Worm (Caenorhabditis elegans): ENCODE data around the gene wah-1.

wah-1 gene

DNA sequence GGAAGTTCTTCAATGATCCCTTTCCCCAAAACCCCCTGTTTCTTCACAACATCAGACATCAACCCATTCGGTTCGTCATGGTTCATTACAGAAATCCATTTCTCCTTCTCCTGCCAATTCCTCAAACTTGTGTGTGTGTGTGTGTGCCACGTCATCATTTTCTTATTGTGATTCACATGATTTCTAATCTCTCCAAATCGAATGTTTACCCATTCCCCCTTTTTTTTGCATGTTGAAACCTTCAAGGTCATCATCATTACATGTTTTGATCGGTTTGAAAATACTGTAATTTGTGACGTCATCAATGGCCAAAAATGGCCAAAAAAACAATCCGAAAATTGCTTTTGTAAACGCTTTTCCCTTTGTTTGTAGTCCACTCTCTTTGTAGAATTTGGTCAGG is 19.8 kb downstream of the wah-1 start:
- no peak for TF ChIP-seq ceh-90 (tag; optimal IDR thresholded peaks at IDR 0.05)
- no peak for TF ChIP-seq ztf-4 (tag; optimal IDR thresholded peaks at IDR 0.05)
- no peak for TF ChIP-seq dsc-1 (tag; optimal IDR thresholded peaks at IDR 0.05)
- no peak for TF ChIP-seq nhr-76 (tag; optimal IDR thresholded peaks at IDR 0.05)
- TF ChIP-seq lin-35 (GFP tag; optimal IDR thresholded peaks at IDR 0.05): peak in 1 of 2 experiments; percentile 51
- TF ChIP-seq nhr-19 (GFP tag; conservative IDR thresholded peaks at IDR 0.05): 0 out of 2 replicates have a peak, but pooled peaks have one; percentile 18
- peak; percentile 22; the same call in 1 of the 2 replicates for TF ChIP-seq grh-1 (GFP tag; IDR thresholded peaks at IDR 0.05)
- no peak for TF ChIP-seq mab-9 (GFP tag; IDR thresholded peaks at IDR 0.05)
- no peak for TF ChIP-seq efl-1 (optimal IDR thresholded peaks at IDR 0.05)
- TF ChIP-seq efl-1 (GFP tag; optimal IDR thresholded peaks at IDR 0.05 in 1 of 2): peak in 1 of 2 experiments; percentile 92
- no peak for TF ChIP-seq aly-2 (tag; optimal IDR thresholded peaks at IDR 0.05)
- no peak for TF ChIP-seq lin-39 (tag; optimal IDR thresholded peaks at IDR 0.05)
- peak; percentile 60 for TF ChIP-seq nhr-20 (tag; optimal IDR thresholded peaks at IDR 0.05)
- TF ChIP-seq nhr-47 (tag; optimal IDR thresholded peaks at IDR 0.05): peak; percentile 7
- no peak for TF ChIP-seq tbx-2 (tag; optimal IDR thresholded peaks at IDR 0.05)
- TF ChIP-seq xbp-1 (tag; optimal IDR thresholded peaks at IDR 0.05): peak; percentile 67
- TF ChIP-seq ceh-82 (tag; optimal IDR thresholded peaks at IDR 0.05): no peak
- TF ChIP-seq zag-1 (tag; optimal IDR thresholded peaks at IDR 0.05): no peak
- no peak for TF ChIP-seq egl-27 (tag; optimal IDR thresholded peaks at IDR 0.05)
- peak; percentile 64 for TF ChIP-seq lin-14 (GFP tag; optimal IDR thresholded peaks at IDR 0.05)
- peak; percentile 43 for TF ChIP-seq nhr-71 (tag; optimal IDR thresholded peaks at IDR 0.05)
- no peak for TF ChIP-seq efl-3 (GFP tag; optimal IDR thresholded peaks at IDR 0.05)
- no peak for TF ChIP-seq F16B12.6 (tag; optimal IDR thresholded peaks at IDR 0.05)
- no peak for TF ChIP-seq Y116A8C.19 (tag; optimal IDR thresholded peaks at IDR 0.05; ENCODE audit: borderline replicate concordance)
- TF ChIP-seq nhr-12 (tag; optimal IDR thresholded peaks at IDR 0.05): no peak
- TF ChIP-seq blmp-1 (tag; optimal IDR thresholded peaks at IDR 0.05): peak; percentile 30
- TF ChIP-seq rnt-1 (tag; optimal IDR thresholded peaks at IDR 0.05): no peak
- TF ChIP-seq ztf-11 (tag; optimal IDR thresholded peaks at IDR 0.05): no peak
- TF ChIP-seq snu-23 (GFP tag; optimal IDR thresholded peaks at IDR 0.05): peak; percentile 59
- TF ChIP-seq hlh-4 (tag; optimal IDR thresholded peaks at IDR 0.05): no peak
- TF ChIP-seq nhr-85 (tag): peak; percentile 94
- TF ChIP-seq jun-1 (tag; optimal IDR thresholded peaks at IDR 0.05): no peak
- peak in 1 of 2 experiments; percentile 34 for TF ChIP-seq lsy-2 (tag; optimal IDR thresholded peaks at IDR 0.05)
- TF ChIP-seq ama-1 (optimal IDR thresholded peaks at IDR 0.05): no peak
- no peak for TF ChIP-seq unc-86 (tag; optimal IDR thresholded peaks at IDR 0.05)

DNA sequence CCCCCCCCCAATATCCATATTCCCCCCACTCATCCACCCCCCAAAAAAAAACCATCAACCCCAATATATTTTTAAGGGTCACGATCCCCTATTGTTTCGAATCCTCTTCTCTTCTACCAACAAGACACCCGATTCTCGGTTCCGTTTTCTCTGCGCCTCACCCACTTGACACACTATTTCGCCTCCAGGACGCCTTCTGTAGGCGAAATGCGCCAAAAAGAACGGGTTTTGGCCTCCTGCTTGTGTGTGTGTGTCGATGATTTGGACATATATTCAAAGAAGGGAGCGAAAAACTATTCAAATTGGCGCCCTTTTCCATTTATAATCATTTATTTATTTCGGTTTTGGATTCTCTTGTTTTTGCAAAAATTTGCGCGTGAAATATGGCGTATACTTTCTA is 23.1 kb downstream of the wah-1 start:
- TF ChIP-seq dpl-1 (GFP tag; optimal IDR thresholded peaks at IDR 0.05) (peak in 1 of 3 experiments; percentile 13), isw-1 (GFP tag; IDR thresholded peaks at IDR 0.05) (no peak), nhr-71 (tag; optimal IDR thresholded peaks at IDR 0.05) (peak; percentile 13), snu-23 (GFP tag; optimal IDR thresholded peaks at IDR 0.05) (peak; percentile 20), nhr-77 (tag; optimal IDR thresholded peaks at IDR 0.05) (no peak), grh-1 (GFP tag; IDR thresholded peaks at IDR 0.05) (peak; percentile 58), lin-35 (GFP tag; optimal IDR thresholded peaks at IDR 0.05) (peak in 1 of 2 experiments; percentile 9), nhr-20 (tag; optimal IDR thresholded peaks at IDR 0.05) (no peak), nhr-85 (tag) (peak; percentile 85), nhr-28 (tag; optimal IDR thresholded peaks at IDR 0.05) (no peak), skn-1 (tag; optimal IDR thresholded peaks at IDR 0.05) (peak; percentile 4), ztf-4 (tag; optimal IDR thresholded peaks at IDR 0.05) (no peak), lin-14 (GFP tag; optimal IDR thresholded peaks at IDR 0.05) (peak; percentile 55), efl-1 (optimal IDR thresholded peaks at IDR 0.05) (no peak), efl-1 (GFP tag; optimal IDR thresholded peaks at IDR 0.05 in 1 of 2) (peak in 1 of 2 experiments; percentile 60), blmp-1 (tag; optimal IDR thresholded peaks at IDR 0.05) (peak; percentile 39)

ce11 chrIII:12013718-12014117 is 23.8 kb downstream of the wah-1 start:
- TF ChIP-seq lin-15B (tag; optimal IDR thresholded peaks at IDR 0.05): no peak
- TF ChIP-seq sptf-1 (tag; optimal IDR thresholded peaks at IDR 0.05): no peak
- TF ChIP-seq efl-1 (optimal IDR thresholded peaks at IDR 0.05): no peak
- TF ChIP-seq efl-1 (GFP tag; optimal IDR thresholded peaks at IDR 0.05 in 1 of 2): peak in 1 of 2 experiments; percentile 7

Measured in whole organism, L1 larva.